Fruit fly (Drosophila melanogaster) whole organism, embryonic: ENCODE results near the gene dpr14.

Experiments
- ATbp ChIP-seq: fragments of 200-800 bp; sonication (Bioruptor generic); optimal IDR thresholded peaks from 2 replicates; lab custom pipeline; 2017; ENCODE audit warnings: missing biosample characterization, mild to moderate bottlenecking, missing genetic modification characterization, missing genetic modification reagents
- Ada2b ChIP-seq: fragments of 200-800 bp; sonication (Bioruptor generic); IDR thresholded peaks from 2 replicates; pipeline ENCODE4 v1.3.6; 2022; ENCODE audit warnings: missing biosample characterization, missing genetic modification characterization
- B-H2 ChIP-seq: fragments of 200-800 bp; sonication (Bioruptor generic); optimal IDR thresholded peaks from 2 replicates; lab custom pipeline; 2018; ENCODE audit warnings: missing biosample characterization, mild to moderate bottlenecking, missing genetic modification characterization
- Bteb2 ChIP-seq: fragments of 200-800 bp; sonication (Bioruptor generic); optimal IDR thresholded peaks from 2 replicates; lab custom pipeline; 2016; ENCODE audit warnings: missing biosample characterization, missing genetic modification characterization
- CG1024 ChIP-seq: fragments of 200-800 bp; sonication (Bioruptor generic); IDR thresholded peaks from 2 replicates; pipeline ENCODE4 v1.3.6; 2022; ENCODE audit warnings: missing biosample characterization, missing genetic modification characterization
- CG10565 ChIP-seq: fragments of 200-800 bp; sonication (Bioruptor generic); optimal IDR thresholded peaks from 3 replicates; lab custom pipeline; 2016; ENCODE audit warnings: missing biosample characterization, mild to moderate bottlenecking, missing genetic modification characterization
- CG12391 ChIP-seq: fragments of 200-800 bp; sonication (Bioruptor generic); optimal IDR thresholded peaks from 3 replicates; lab custom pipeline; 2018; ENCODE audit warnings: missing biosample characterization, mild to moderate bottlenecking, missing genetic modification characterization, moderate library complexity
- CG12659 ChIP-seq: fragments of 200-800 bp; sonication (Bioruptor generic); optimal IDR thresholded peaks from 3 replicates; lab custom pipeline; 2017; ENCODE audit warnings: mild to moderate bottlenecking, missing biosample characterization, missing genetic modification reagents, missing genetic modification characterization
- CG14860 ChIP-seq: fragments of 200-800 bp; sonication (Bioruptor generic); IDR thresholded peaks from 3 replicates; pipeline ENCODE4 v1.3.6; 2022; ENCODE audit warnings: missing biosample characterization, missing genetic modification characterization; ENCODE audit not compliant: partially characterized antibody
- CG14965 ChIP-seq: fragments of 200-800 bp; sonication (Bioruptor generic); optimal IDR thresholded peaks from 2 replicates; lab custom pipeline; 2016; ENCODE audit warnings: missing biosample characterization, missing genetic modification characterization, borderline replicate concordance
- CG1602 ChIP-seq: fragments of 200-800 bp; sonication (Bioruptor generic); optimal IDR thresholded peaks from 3 replicates; lab custom pipeline; 2016; ENCODE audit warnings: missing biosample characterization, missing genetic modification characterization
- CG2129 ChIP-seq: fragments of 200-800 bp; sonication (Bioruptor generic); IDR thresholded peaks from 2 replicates; pipeline ENCODE4 v1.3.6; 2022; ENCODE audit warnings: missing biosample characterization, missing genetic modification characterization; ENCODE audit not compliant: partially characterized antibody
- CG2889 ChIP-seq: fragments of 200-800 bp; sonication (Bioruptor generic); IDR thresholded peaks from 3 replicates; pipeline ENCODE4 v1.3.6; 2022; ENCODE audit warnings: missing biosample characterization, missing genetic modification characterization
- CG31365 ChIP-seq: fragments of 200-800 bp; sonication (Bioruptor generic); optimal IDR thresholded peaks from 2 replicates; lab custom pipeline; 2018; ENCODE audit warnings: missing biosample characterization, mild to moderate bottlenecking, missing genetic modification characterization
- CG4404 ChIP-seq: fragments of 200-800 bp; sonication (Bioruptor generic); IDR thresholded peaks from 2 replicates; pipeline ENCODE4 v1.3.6; 2022; ENCODE audit warnings: missing biosample characterization, missing genetic modification characterization
- CG4424 ChIP-seq: fragments of 200-800 bp; sonication (Bioruptor generic); optimal IDR thresholded peaks from 3 replicates; lab custom pipeline; 2016; ENCODE audit warnings: missing biosample characterization, missing genetic modification characterization
- CG6175 ChIP-seq: fragments of 200-800 bp; sonication (Bioruptor generic); IDR thresholded peaks from 3 replicates; pipeline ENCODE4 v1.3.6; 2022; ENCODE audit warnings: missing biosample characterization, missing genetic modification characterization
- CG6813 ChIP-seq: fragments of 200-800 bp; sonication (Bioruptor generic); optimal IDR thresholded peaks from 2 replicates; lab custom pipeline; 2017; ENCODE audit warnings: missing biosample characterization, missing genetic modification characterization, mild to moderate bottlenecking, moderate library complexity, missing genetic modification reagents
- CG8281 ChIP-seq: fragments of 200-800 bp; sonication (Bioruptor generic); optimal IDR thresholded peaks from 2 replicates; lab custom pipeline; 2018; ENCODE audit warnings: missing biosample characterization, mild to moderate bottlenecking, missing genetic modification characterization, moderate library complexity
- Chrac-16 ChIP-seq: fragments of 200-800 bp; sonication (Bioruptor generic); optimal IDR thresholded peaks from 3 replicates; lab custom pipeline; 2016; ENCODE audit warnings: missing biosample characterization, missing genetic modification characterization
- D ChIP-seq, 2 experiments: fragments of 200-800 bp in 1 of 2; fragments of >200 bp in 1 of 2; sonication (Bioruptor generic) in 1 of 2; optimal IDR thresholded peaks; 2 replicates in 1 of 2; 3 replicates in 1 of 2; lab custom pipeline; 2017; ENCODE audit warnings: mild to moderate bottlenecking in 1 of 2, missing biosample characterization in 1 of 2, missing genetic modification characterization in 1 of 2, missing genetic modification reagents in 1 of 2
- Dll ChIP-seq: fragments of 200-800 bp; sonication (Bioruptor generic); IDR thresholded peaks from 4 replicates; pipeline ENCODE4 v1.3.6; 2022; ENCODE audit warnings: missing biosample characterization, missing genetic modification characterization; ENCODE audit not compliant: partially characterized antibody
- Fer2 ChIP-seq: fragments of 200-800 bp; sonication (Bioruptor generic); optimal IDR thresholded peaks from 2 replicates; lab custom pipeline; 2018; ENCODE audit warnings: missing biosample characterization, mild to moderate bottlenecking, missing genetic modification characterization, moderate library complexity
- Lhr ChIP-seq: fragments of 200-800 bp; sonication (Bioruptor generic); optimal IDR thresholded peaks from 3 replicates; lab custom pipeline; 2017; ENCODE audit warnings: mild to moderate bottlenecking, missing biosample characterization, missing genetic modification reagents, missing genetic modification characterization
- Nf-YA ChIP-seq: fragments of 200-800 bp; sonication (Bioruptor generic); IDR thresholded peaks from 2 replicates; pipeline ENCODE4 v1.3.6; 2022; ENCODE audit warnings: missing biosample characterization, missing genetic modification characterization
- NfI ChIP-seq: fragments of 200-800 bp; sonication (Bioruptor generic); optimal IDR thresholded peaks from 3 replicates; lab custom pipeline; 2018; ENCODE audit warnings: missing biosample characterization, mild to moderate bottlenecking, missing genetic modification characterization, moderate library complexity
- Rfx ChIP-seq: fragments of 200-800 bp; sonication (Bioruptor generic); IDR thresholded peaks from 2 replicates; pipeline ENCODE4 v1.3.6; 2022; ENCODE audit warnings: missing biosample characterization, missing genetic modification characterization
- Sin3A ChIP-seq: fragments of >200 bp; optimal IDR thresholded peaks from 2 replicates; lab custom pipeline; 2018
- Usf ChIP-seq: fragments of 200-800 bp; sonication (Bioruptor generic); optimal IDR thresholded peaks from 2 replicates; lab custom pipeline; 2017; ENCODE audit warnings: missing genotype, missing biosample characterization, missing genetic modification characterization
- Xbp1 ChIP-seq: fragments of 200-800 bp; sonication (Bioruptor generic); optimal IDR thresholded peaks from 3 replicates; lab custom pipeline; 2016; ENCODE audit warnings: missing biosample characterization, mild to moderate bottlenecking, missing genetic modification characterization
- Xrp1 ChIP-seq: fragments of 200-800 bp; sonication (Bioruptor generic); IDR thresholded peaks from 2 replicates; pipeline ENCODE4 v1.3.6; 2022; ENCODE audit warnings: missing biosample characterization, missing genetic modification characterization
- az2 ChIP-seq: fragments of 200-800 bp; sonication (Bioruptor generic); optimal IDR thresholded peaks from 3 replicates; lab custom pipeline; 2016; ENCODE audit warnings: missing biosample characterization, missing genetic modification characterization
- bsh ChIP-seq, 2 experiments: fragments of 200-800 bp; sonication (Bioruptor generic); optimal IDR thresholded peaks; 2 replicates each; lab custom pipeline; 2017 to 2018; ENCODE audit warnings: mild to moderate bottlenecking in 2 of 2, missing biosample characterization in 2 of 2, missing genetic modification characterization in 2 of 2, moderate library complexity in 1 of 2
- btn ChIP-seq: fragments of 200-800 bp; sonication (Bioruptor generic); optimal IDR thresholded peaks from 2 replicates; lab custom pipeline; 2016; ENCODE audit warnings: missing biosample characterization, missing genetic modification characterization
- cato ChIP-seq: fragments of 200-800 bp; sonication (Bioruptor generic); optimal IDR thresholded peaks from 2 replicates; lab custom pipeline; 2016; ENCODE audit warnings: missing biosample characterization, missing genetic modification characterization, borderline replicate concordance
- chn ChIP-seq: fragments of 200-800 bp; sonication (Bioruptor generic); optimal IDR thresholded peaks from 2 replicates; lab custom pipeline; 2016; ENCODE audit warnings: missing biosample characterization, missing genetic modification characterization
- corto ChIP-seq: fragments of 200-800 bp; sonication (Bioruptor generic); optimal IDR thresholded peaks from 2 replicates; lab custom pipeline; 2016; ENCODE audit warnings: missing biosample characterization, mild to moderate bottlenecking, missing genetic modification characterization, moderate library complexity
- dan ChIP-seq: fragments of 200-800 bp; sonication (Bioruptor generic); IDR thresholded peaks from 2 replicates; pipeline ENCODE4 v1.3.6; 2022; ENCODE audit warnings: missing biosample characterization, missing genetic modification characterization
- hbn ChIP-seq: fragments of 200-800 bp; sonication (Bioruptor generic); IDR thresholded peaks from 2 replicates; pipeline ENCODE4 v1.3.6; 2022; ENCODE audit warnings: missing biosample characterization, missing genetic modification characterization; ENCODE audit not compliant: partially characterized antibody
- her ChIP-seq: fragments of 200-800 bp; sonication (Bioruptor generic); optimal IDR thresholded peaks from 2 replicates; lab custom pipeline; 2016; ENCODE audit warnings: missing biosample characterization, missing genetic modification characterization
- pb ChIP-seq: fragments of 200-800 bp; sonication (Bioruptor generic); optimal IDR thresholded peaks from 3 replicates; lab custom pipeline; 2016; ENCODE audit warnings: missing biosample characterization, missing genetic modification characterization
- pita ChIP-seq: fragments of 200-800 bp; sonication (Bioruptor generic); optimal IDR thresholded peaks from 2 replicates; lab custom pipeline; 2017; ENCODE audit warnings: missing biosample characterization, mild to moderate bottlenecking, missing genetic modification characterization
- ranshi ChIP-seq: fragments of 200-800 bp; sonication (Bioruptor generic); IDR thresholded peaks from 2 replicates; pipeline ENCODE4 v1.3.6; 2022; ENCODE audit warnings: missing biosample characterization, missing genetic modification characterization
- shn ChIP-seq: fragments of 200-800 bp; sonication (Bioruptor generic); optimal IDR thresholded peaks from 3 replicates; lab custom pipeline; 2016; ENCODE audit warnings: missing biosample characterization, missing genetic modification characterization
- ttk ChIP-seq: fragments of 200-800 bp; sonication (Bioruptor generic); IDR thresholded peaks from 2 replicates; pipeline ENCODE4 v2.1.2; 2022; ENCODE audit warnings: missing biosample characterization, missing genetic modification characterization
- vnd ChIP-seq: fragments of 200-800 bp; sonication (Bioruptor generic); IDR thresholded peaks from 3 replicates; pipeline ENCODE4 v1.3.6; 2022; ENCODE audit warnings: missing biosample characterization, missing genetic modification characterization; ENCODE audit not compliant: partially characterized antibody
- wor ChIP-seq: fragments of 200-800 bp; sonication (Bioruptor generic); IDR thresholded peaks from 2 replicates; pipeline ENCODE4 v1.3.6; 2022; ENCODE audit warnings: missing biosample characterization, missing genetic modification characterization
- z ChIP-seq: fragments of 200-800 bp; sonication (Bioruptor generic); IDR thresholded peaks from 3 replicates; pipeline ENCODE4 v1.3.6; 2022; ENCODE audit warnings: missing biosample characterization, missing genetic modification characterization

Gene dpr14

DNA sequence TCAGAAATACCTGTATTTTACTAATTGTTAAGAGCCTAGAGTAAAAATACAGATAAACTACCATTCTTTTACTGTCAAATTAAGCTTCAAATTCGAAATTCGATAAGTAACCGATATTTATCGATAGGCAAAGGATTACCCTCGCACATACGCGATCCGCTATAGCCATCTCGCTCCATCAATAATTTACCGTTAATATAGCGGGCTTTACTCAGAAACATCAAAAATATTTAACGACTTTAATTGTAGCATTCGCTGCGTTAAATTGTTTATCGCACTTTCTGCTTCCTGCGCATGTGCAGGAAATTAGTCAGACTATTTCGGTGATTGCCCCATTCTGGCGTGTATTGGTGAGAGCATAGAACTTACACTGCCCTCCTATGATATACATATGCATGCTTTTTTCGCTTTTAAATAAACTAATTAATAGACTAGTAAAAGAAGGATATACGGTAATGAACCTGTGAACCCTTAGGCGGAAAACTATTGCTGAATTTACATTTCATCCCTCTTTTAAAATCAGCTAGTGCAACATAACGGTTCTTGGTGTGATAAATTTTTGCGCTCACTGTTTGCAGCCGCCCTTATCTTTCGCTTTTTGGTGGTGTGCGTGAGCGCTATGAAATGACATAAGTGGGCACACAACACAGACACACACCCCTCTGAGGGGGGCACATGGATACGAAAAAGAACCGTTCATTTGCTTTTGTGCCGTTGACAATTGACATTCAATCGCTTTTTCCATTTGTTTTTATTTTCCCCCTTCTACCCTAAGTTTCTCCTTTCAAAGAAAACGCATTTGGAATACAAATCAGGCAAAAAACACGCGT lies at the start of gene dpr14, which contains the start of gene spidey (continued):
- TF ChIP-seq CG8281 (tag; lab: Kevin White, UChicago) (peak; percentile 61), wor (GFP tag; lab: Robert Waterston, UW) (peak; percentile 79), ttk (GFP tag; lab: Robert Waterston, UW) (peak; percentile 90), Rfx (GFP tag; lab: Robert Waterston, UW) (peak; percentile 94), Lhr (GFP tag; lab: Kevin White, UChicago) (peak; percentile 57), CG2889 (GFP tag; lab: Robert Waterston, UW) (peak; percentile 85), NfI (peak; percentile 91), pita (GFP tag; lab: Kevin White, UChicago) (no peak), CG31365 (tag; lab: Kevin White, UChicago) (peak; percentile 80), D (optimal IDR thresholded peaks at IDR 0.05; lab: Kevin White, UChicago) (no peak), D (GFP tag; optimal IDR thresholded peaks at IDR 0.05; lab: Kevin White, UChicago) (peak; percentile 86), pb (GFP tag; lab: Kevin White, UChicago) (peak; percentile 22), CG4424 (GFP tag; lab: Kevin White, UChicago) (peak; percentile 86), CG6813 (GFP tag; lab: Kevin White, UChicago) (peak; percentile 92), CG2129 (no peak), Bteb2 (GFP tag; lab: Kevin White, UChicago) (peak; percentile 62), CG6175 (GFP tag; lab: Robert Waterston, UW) (peak; percentile 80), z (no peak), Sin3A (lab: Kevin White, UChicago) (no peak), CG14860 (GFP tag; lab: Robert Waterston, UW) (no peak), CG12659 (GFP tag; lab: Kevin White, UChicago) (peak; percentile 92), CG14965 (GFP tag; lab: Kevin White, UChicago) (peak; percentile 36), Xbp1 (GFP tag; lab: Kevin White, UChicago) (peak; percentile 90), Usf (GFP tag; lab: Kevin White, UChicago) (peak; percentile 64), btn (GFP tag; lab: Kevin White, UChicago) (peak; percentile 77), corto (GFP tag; lab: Kevin White, UChicago) (no peak), CG1602 (peak; percentile 81), Nf-YA (GFP tag; lab: Robert Waterston, UW) (peak; percentile 69; the same call in 1 of the 2 replicates), az2 (GFP tag; lab: Kevin White, UChicago) (peak; percentile 86), B-H2 (peak; percentile 90), ranshi (peak; percentile 88), Ada2b (GFP tag; lab: Robert Waterston, UW) (peak; percentile 89), dan (GFP tag; lab: Robert Waterston, UW) (peak; percentile 41; the same call in 1 of the 2 replicates), her (peak; percentile 85), Fer2 (peak; percentile 86), Dll (GFP tag; lab: Robert Waterston, UW) (peak; percentile 49; the same call in 3 of the 4 replicates), CG4404 (GFP tag; lab: Robert Waterston, UW) (peak; percentile 69), chn (GFP tag; lab: Kevin White, UChicago) (peak; percentile 80), hbn (GFP tag; lab: Robert Waterston, UW) (no peak), CG10565 (peak; percentile 31), CG12391 (tag; lab: Kevin White, UChicago) (peak; percentile 91), CG1024 (GFP tag; lab: Robert Waterston, UW) (peak; percentile 61), ATbp (GFP tag; lab: Kevin White, UChicago) (peak; percentile 89), vnd (no peak; the same call in 2 of the 3 replicates), Chrac-16 (GFP tag; lab: Kevin White, UChicago) (peak; percentile 81), Xrp1 (GFP tag; lab: Robert Waterston, UW) (peak; percentile 90), cato (GFP tag; lab: Kevin White, UChicago) (peak; percentile 76), bsh (GFP tag; optimal IDR thresholded peaks at IDR 0.05; lab: Kevin White, UChicago) (peak; percentile 44 to 92), shn (GFP tag; lab: Kevin White, UChicago) (peak; percentile 85)
